Fruit fly (Drosophila melanogaster) whole organism, pupa: ENCODE measurements around the gene CG15743.
A peak's percentile ranks its signal among the peaks of the same experiment; 100 is the strongest.

Experiments used
- CG17806 ChIP-seq: fragments of 200-800 bp; sonication (Bioruptor generic); optimal IDR thresholded peaks from 2 replicates; lab custom pipeline; 2018; ENCODE audit warnings: missing biosample characterization, mild to moderate bottlenecking, missing genetic modification characterization, moderate library complexity
- CG34367 ChIP-seq: fragments of 200-800 bp; sonication (Bioruptor generic); optimal IDR thresholded peaks from 2 replicates; lab custom pipeline; 2018; ENCODE audit warnings: missing biosample characterization, mild to moderate bottlenecking, missing genetic modification characterization
- CG8159 ChIP-seq: fragments of 200-800 bp; sonication (Bioruptor generic); optimal IDR thresholded peaks from 3 replicates; lab custom pipeline; 2018; ENCODE audit warnings: missing biosample characterization, mild to moderate bottlenecking, missing genetic modification characterization, moderate library complexity
- EcR ChIP-seq: fragments of 200-800 bp; sonication (Bioruptor generic); optimal IDR thresholded peaks from 3 replicates; lab custom pipeline; 2019; ENCODE audit warnings: missing biosample characterization, missing genetic modification characterization, mild to moderate bottlenecking, moderate library complexity, missing genetic modification reagents
- Pif1A ChIP-seq: fragments of 200-800 bp; sonication (Bioruptor generic); optimal IDR thresholded peaks from 3 replicates; lab custom pipeline; 2016; ENCODE audit warnings: missing biosample characterization, missing genetic modification characterization
- Snoo ChIP-seq: fragments of 200-800 bp; sonication (Bioruptor generic); optimal IDR thresholded peaks from 3 replicates; lab custom pipeline; 2017; ENCODE audit warnings: missing biosample characterization, mild to moderate bottlenecking, missing genetic modification characterization, inconsistent platforms

DNA sequence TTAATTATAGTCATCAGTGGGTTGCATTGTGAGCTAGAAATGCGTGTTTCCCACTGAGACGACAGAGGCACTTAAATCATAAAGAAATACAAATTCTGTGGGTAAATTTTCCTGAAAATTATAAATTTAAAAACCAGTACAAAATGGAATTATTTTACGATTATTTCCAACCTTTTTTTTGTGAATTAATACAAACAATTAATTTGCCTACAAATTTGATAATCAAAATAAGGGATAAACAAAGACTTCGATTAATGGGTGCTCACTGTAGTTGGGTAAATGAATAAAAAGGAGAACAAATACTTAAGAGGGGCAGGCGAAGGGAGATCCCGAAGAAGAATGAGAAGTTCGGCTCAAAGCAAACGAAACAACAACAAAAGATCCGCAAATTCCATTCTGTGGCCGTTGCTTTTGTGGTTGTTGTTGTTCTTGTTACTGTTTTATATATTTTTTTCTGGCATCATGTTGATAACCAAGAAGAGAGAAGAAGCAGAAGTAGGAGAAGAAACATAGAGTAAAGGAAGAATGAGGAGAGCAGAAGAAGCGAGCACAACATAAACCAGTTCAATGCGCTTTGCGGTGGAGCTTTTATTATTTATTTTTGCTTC, 1.5 kb upstream of the CG15743 start:
- TF ChIP-seq CG17806 (tag; lab: Kevin White, UChicago) (no peak), CG34367 (no peak), Pif1A (GFP tag; lab: Kevin White, UChicago) (no peak), CG8159 (tag; lab: Kevin White, UChicago) (no peak), Snoo (tag; lab: Kevin White, UChicago) (no peak), EcR (GFP tag; lab: Kevin White, UChicago) (peak; percentile 39)
